Worm (Caenorhabditis elegans) whole organism, late embryonic: ENCODE measurements around the gene spp-13.

ENCODE experiments used
- C38D4.7 ChIP-seq: fragments of 200-800 bp; sonication (Bioruptor generic); optimal IDR thresholded peaks from 2 replicates; lab custom pipeline; 2018; ENCODE audit warnings: mild to moderate bottlenecking, missing genetic modification characterization, moderate library complexity, missing compliant biosample characterization
- elt-2 ChIP-seq: sonication (generic microtip); optimal IDR thresholded peaks from 2 replicates; lab custom pipeline; 2016; ENCODE audit warnings: missing genetic modification reagents, missing genetic modification characterization, missing compliant biosample characterization
- ets-4 ChIP-seq: sonication (generic microtip); optimal IDR thresholded peaks from 2 replicates; lab custom pipeline; 2016; ENCODE audit warnings: missing genetic modification characterization, missing compliant biosample characterization
- fkh-10 ChIP-seq: fragments of 150-350 bp; optimal IDR thresholded peaks from 2 replicates; lab custom pipeline; 2014; ENCODE audit warnings: missing biosample characterization, missing genetic modification reagents, missing genetic modification characterization
- fkh-6 ChIP-seq: sonication (generic microtip); optimal IDR thresholded peaks from 2 replicates; lab custom pipeline; 2016; ENCODE audit warnings: missing genetic modification characterization, missing compliant biosample characterization
- hlh-6 ChIP-seq: sonication (generic microtip); optimal IDR thresholded peaks from 2 replicates; lab custom pipeline; 2016; ENCODE audit warnings: missing genotype, missing genetic modification characterization, missing compliant biosample characterization
- lim-6 ChIP-seq: sonication (generic microtip); optimal IDR thresholded peaks from 2 replicates; lab custom pipeline; 2016; ENCODE audit warnings: missing genetic modification characterization, missing compliant biosample characterization
- pha-4 ChIP-seq: fragments of 150-350 bp; optimal IDR thresholded peaks from 2 replicates; lab custom pipeline; 2018; ENCODE audit warnings: missing biosample characterization, missing genetic modification reagents, missing genetic modification characterization
- tbx-2 ChIP-seq: sonication (generic microtip); optimal IDR thresholded peaks from 2 replicates; lab custom pipeline; 2016; ENCODE audit warnings: missing genetic modification characterization, missing compliant biosample characterization
- unc-42 ChIP-seq: sonication (generic microtip); optimal IDR thresholded peaks from 2 replicates; lab custom pipeline; 2016; ENCODE audit warnings: missing genotype, missing genetic modification characterization, missing compliant biosample characterization
- ztf-16 ChIP-seq: sonication (generic microtip); optimal IDR thresholded peaks from 2 replicates; lab custom pipeline; 2017; ENCODE audit warnings: missing genetic modification characterization, missing compliant biosample characterization

DNA sequence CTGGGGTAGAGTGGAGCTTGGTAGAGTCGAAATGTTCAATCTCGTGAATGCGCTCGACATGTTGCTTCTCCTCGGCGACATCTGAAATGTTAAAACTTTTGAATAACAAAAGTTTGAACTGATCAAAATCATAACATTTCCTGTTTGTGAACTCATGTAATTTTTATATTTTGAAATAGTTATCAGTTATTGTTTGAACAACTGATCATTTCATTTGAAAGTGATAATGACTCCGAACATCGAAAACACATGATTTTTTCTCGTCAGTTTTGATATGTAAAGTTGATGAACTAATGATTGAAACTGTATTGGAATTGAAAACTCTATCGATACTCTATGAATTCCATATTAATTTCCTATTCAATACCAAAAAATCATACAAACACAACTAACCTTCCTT, 4.9 kb upstream of the spp-13 start:
- TF ChIP-seq unc-42 (tag; lab: Kevin White, UChicago) (no peak), C38D4.7 (GFP tag; lab: Kevin White, UChicago) (no peak), elt-2 (tag; lab: Kevin White, UChicago) (no peak), lim-6 (tag; lab: Kevin White, UChicago) (no peak), pha-4 (tag; lab: Kevin White, UChicago) (no peak), fkh-6 (no peak), ets-4 (tag; lab: Kevin White, UChicago) (no peak), hlh-6 (tag; lab: Kevin White, UChicago) (no peak), ztf-16 (no peak), fkh-10 (GFP tag; lab: Kevin White, UChicago) (no peak), tbx-2 (tag; lab: Kevin White, UChicago) (no peak)
